Fruit fly (Drosophila melanogaster): ENCODE data around the gene CG31036.

The CG31036 gene

dm6 chr3R:29903775-29904356, 4.0 kb upstream of the CG31036 start, which contains the start of gene CG15517 (continued):
- TF ChIP-seq Hmr (GFP tag; optimal IDR thresholded peaks at IDR 0.05) (peak; percentile 18), Ptx1 (GFP tag; IDR thresholded peaks at IDR 0.05) (peak; percentile 43; the same call in 1 of the 2 replicates), CG14710 (tag; optimal IDR thresholded peaks at IDR 0.05) (peak; percentile 19), BEAF-32 (GFP tag; optimal IDR thresholded peaks at IDR 0.05) (no peak), MBD-R2 (GFP tag; IDR thresholded peaks at IDR 0.05) (peak; percentile 29; the same call in 1 of the 2 replicates), CG7745 (tag; optimal IDR thresholded peaks at IDR 0.05) (no peak), Ssrp (tag; optimal IDR thresholded peaks at IDR 0.05) (peak; percentile 27), Dek (tag; optimal IDR thresholded peaks at IDR 0.05) (peak; percentile 62), gro (GFP tag; optimal IDR thresholded peaks at IDR 0.05) (no peak), HHEX (GFP tag; optimal IDR thresholded peaks at IDR 0.05) (no peak), sug (tag; optimal IDR thresholded peaks at IDR 0.05) (peak; percentile 12), stwl (tag; optimal IDR thresholded peaks at IDR 0.05) (peak; percentile 86), Lim3 (GFP tag; IDR thresholded peaks at IDR 0.05) (no peak), eyg (GFP tag; optimal IDR thresholded peaks at IDR 0.05) (no peak), Lhr (GFP tag; optimal IDR thresholded peaks at IDR 0.05) (peak; percentile 29), CG8388 (GFP tag; optimal IDR thresholded peaks at IDR 0.05) (no peak), Blimp-1 (GFP tag; optimal IDR thresholded peaks at IDR 0.05) (peak; percentile 6), CG13287 (GFP tag; IDR thresholded peaks at IDR 0.05; ENCODE audit: partially characterized antibody) (peak; percentile 8; the same call in 1 of the 2 replicates), trem (tag; optimal IDR thresholded peaks at IDR 0.05) (peak; percentile 3), bowl (GFP tag; IDR thresholded peaks at IDR 0.05) (no peak), CG12659 (GFP tag; optimal IDR thresholded peaks at IDR 0.05) (peak; percentile 17), repo (GFP tag; optimal IDR thresholded peaks at IDR 0.05) (no peak), luna (GFP tag; optimal IDR thresholded peaks at IDR 0.05) (no peak), crol (GFP tag; IDR thresholded peaks at IDR 0.05) (no peak), unpg (GFP tag; optimal IDR thresholded peaks at IDR 0.05) (peak; percentile 6), CG4328 (GFP tag; optimal IDR thresholded peaks at IDR 0.05) (no peak), al (GFP tag; IDR thresholded peaks at IDR 0.05) (no peak), CG11456 (GFP tag; IDR thresholded peaks at IDR 0.05) (peak; percentile 58; the same call in 1 of the 3 replicates), CG14050 (GFP tag; IDR thresholded peaks at IDR 0.05) (no peak), Optix (GFP tag; IDR thresholded peaks at IDR 0.05) (no peak), Hmx (GFP tag; optimal IDR thresholded peaks at IDR 0.05) (no peak), CG6175 (GFP tag; IDR thresholded peaks at IDR 0.05) (no peak), CG8765 (GFP tag; IDR thresholded peaks at IDR 0.05) (no peak), chinmo (GFP tag; IDR thresholded peaks at IDR 0.05; ENCODE audit: partially characterized antibody) (peak; percentile 66; the same call in 1 of the 4 replicates), Myb (GFP tag; optimal IDR thresholded peaks at IDR 0.05) (peak; percentile 0), ab (GFP tag; optimal IDR thresholded peaks at IDR 0.05) (no peak), CG18011 (GFP tag; optimal IDR thresholded peaks at IDR 0.05) (peak; percentile 97), Antp (GFP tag; optimal IDR thresholded peaks at IDR 0.05) (no peak), ems (GFP tag; optimal IDR thresholded peaks at IDR 0.05) (no peak), CG6813 (GFP tag; optimal IDR thresholded peaks at IDR 0.05) (no peak), Hand (GFP tag; optimal IDR thresholded peaks at IDR 0.05) (no peak), CG18262 (tag; optimal IDR thresholded peaks at IDR 0.05) (no peak), CG5245 (GFP tag; optimal IDR thresholded peaks at IDR 0.05) (no peak), ken (GFP tag; IDR thresholded peaks at IDR 0.05) (no peak), onecut (GFP tag; IDR thresholded peaks at IDR 0.05) (no peak), CG11504 (tag; optimal IDR thresholded peaks at IDR 0.05) (peak; percentile 70), sens-2 (GFP tag; IDR thresholded peaks at IDR 0.05) (no peak), zen (tag; optimal IDR thresholded peaks at IDR 0.05) (peak; percentile 35), Fer3 (tag; optimal IDR thresholded peaks at IDR 0.05) (peak; percentile 17), Hey (tag; optimal IDR thresholded peaks at IDR 0.05) (no peak)
